Fruit fly (Drosophila melanogaster) whole organism, embryonic: ENCODE measurements around the gene CG32448.

Source experiments
- Atf6 ChIP-seq: fragments of 200-800 bp; sonication (Bioruptor generic); IDR thresholded peaks from 2 replicates; pipeline ENCODE4 v1.3.6; 2022; ENCODE audit warnings: missing biosample characterization, missing genetic modification characterization
- BEAF-32 ChIP-seq: fragments of 200-800 bp; sonication (Bioruptor generic); optimal IDR thresholded peaks from 3 replicates; lab custom pipeline; 2017; ENCODE audit warnings: missing biosample characterization, missing genetic modification characterization, mild to moderate bottlenecking, moderate library complexity, missing genetic modification reagents
- Bgb ChIP-seq: fragments of 200-800 bp; sonication (Bioruptor generic); IDR thresholded peaks from 2 replicates; pipeline ENCODE4 v1.3.6; 2022; ENCODE audit warnings: missing biosample characterization, missing genetic modification characterization; ENCODE audit not compliant: partially characterized antibody
- CG10267 ChIP-seq: fragments of 200-800 bp; sonication (Bioruptor generic); optimal IDR thresholded peaks from 2 replicates; lab custom pipeline; 2018; ENCODE audit warnings: missing biosample characterization, mild to moderate bottlenecking, missing genetic modification characterization, moderate library complexity
- CG12104 ChIP-seq: fragments of 200-800 bp; sonication (Bioruptor generic); optimal IDR thresholded peaks from 3 replicates; lab custom pipeline; 2016; ENCODE audit warnings: missing biosample characterization, missing genetic modification characterization
- CG12155 ChIP-seq: fragments of 200-800 bp; sonication (Bioruptor generic); optimal IDR thresholded peaks from 3 replicates; lab custom pipeline; 2016; ENCODE audit warnings: missing biosample characterization, missing genetic modification characterization
- CG12391 ChIP-seq: fragments of 200-800 bp; sonication (Bioruptor generic); optimal IDR thresholded peaks from 3 replicates; lab custom pipeline; 2018; ENCODE audit warnings: missing biosample characterization, mild to moderate bottlenecking, missing genetic modification characterization, moderate library complexity
- CG13287 ChIP-seq: fragments of 200-800 bp; sonication (Bioruptor generic); IDR thresholded peaks from 2 replicates; pipeline ENCODE4 v1.3.6; 2022; ENCODE audit warnings: missing biosample characterization, missing genetic modification characterization; ENCODE audit not compliant: partially characterized antibody
- CG14710 ChIP-seq: fragments of 200-800 bp; sonication (Bioruptor generic); optimal IDR thresholded peaks from 3 replicates; lab custom pipeline; 2019; ENCODE audit warnings: missing biosample characterization, mild to moderate bottlenecking, missing genetic modification characterization, moderate library complexity
- CG14965 ChIP-seq: fragments of 200-800 bp; sonication (Bioruptor generic); optimal IDR thresholded peaks from 2 replicates; lab custom pipeline; 2016; ENCODE audit warnings: missing biosample characterization, missing genetic modification characterization, borderline replicate concordance
- CG16815 ChIP-seq: fragments of 200-800 bp; sonication (Bioruptor generic); optimal IDR thresholded peaks from 3 replicates; lab custom pipeline; 2017; ENCODE audit warnings: missing biosample characterization, mild to moderate bottlenecking, missing genetic modification characterization
- CG17186 ChIP-seq: fragments of 200-800 bp; sonication (Bioruptor generic); optimal IDR thresholded peaks from 3 replicates; lab custom pipeline; 2017; ENCODE audit warnings: missing biosample characterization, missing genetic modification reagents, missing genetic modification characterization
- CG2116 ChIP-seq: fragments of 200-800 bp; sonication (Bioruptor generic); optimal IDR thresholded peaks from 3 replicates; lab custom pipeline; 2018; ENCODE audit warnings: missing biosample characterization, mild to moderate bottlenecking, missing genetic modification characterization
- CG30403 ChIP-seq: fragments of 200-800 bp; sonication (Bioruptor generic); optimal IDR thresholded peaks from 3 replicates; lab custom pipeline; 2016; ENCODE audit warnings: missing biosample characterization, missing genetic modification characterization
- CG3995 ChIP-seq: fragments of 200-800 bp; sonication (Bioruptor generic); optimal IDR thresholded peaks from 3 replicates; lab custom pipeline; 2016; ENCODE audit warnings: missing biosample characterization, missing genetic modification characterization
- CG4617 ChIP-seq: fragments of 200-800 bp; sonication (Bioruptor generic); optimal IDR thresholded peaks from 3 replicates; lab custom pipeline; 2016; ENCODE audit warnings: missing biosample characterization, missing genetic modification characterization, borderline replicate concordance
- CG4707 ChIP-seq: fragments of 200-800 bp; sonication (Bioruptor generic); optimal IDR thresholded peaks from 2 replicates; lab custom pipeline; 2018; ENCODE audit warnings: missing biosample characterization, mild to moderate bottlenecking, missing genetic modification characterization, moderate library complexity
- CG6765 ChIP-seq: fragments of 200-800 bp; sonication (Bioruptor generic); optimal IDR thresholded peaks from 3 replicates; lab custom pipeline; 2017; ENCODE audit warnings: missing biosample characterization, mild to moderate bottlenecking, missing genetic modification characterization
- CG7372 ChIP-seq: fragments of 200-800 bp; sonication (Bioruptor generic); IDR thresholded peaks from 2 replicates; pipeline ENCODE4 v1.3.6; 2022; ENCODE audit warnings: missing biosample characterization, missing genetic modification characterization
- CG9797 ChIP-seq: fragments of 200-800 bp; sonication (Bioruptor generic); optimal IDR thresholded peaks from 3 replicates; lab custom pipeline; 2018; ENCODE audit warnings: missing biosample characterization, mild to moderate bottlenecking, missing genetic modification characterization
- Dp ChIP-seq: fragments of 200-800 bp; sonication (Bioruptor generic); optimal IDR thresholded peaks from 2 replicates; lab custom pipeline; 2018; ENCODE audit warnings: missing biosample characterization, mild to moderate bottlenecking, missing genetic modification characterization, moderate library complexity
- E2f2 ChIP-seq: fragments of 200-800 bp; sonication (Bioruptor generic); IDR thresholded peaks from 2 replicates; pipeline ENCODE4 v1.3.6; 2022; ENCODE audit warnings: missing biosample characterization, missing genetic modification characterization
- Hey ChIP-seq: fragments of 200-800 bp; sonication (Bioruptor generic); optimal IDR thresholded peaks from 3 replicates; lab custom pipeline; 2018; ENCODE audit warnings: missing biosample characterization, mild to moderate bottlenecking, missing genetic modification characterization
- Jarid2 ChIP-seq: fragments of 200-800 bp; sonication (Bioruptor generic); optimal IDR thresholded peaks from 3 replicates; lab custom pipeline; 2017; ENCODE audit warnings: mild to moderate bottlenecking, missing biosample characterization, missing genetic modification reagents, missing genetic modification characterization
- Kr ChIP-seq: fragments of 200-800 bp; sonication (Bioruptor generic); optimal IDR thresholded peaks from 2 replicates; lab custom pipeline; 2017; ENCODE audit warnings: missing biosample characterization, mild to moderate bottlenecking, missing genetic modification characterization
- Lhr ChIP-seq: fragments of 200-800 bp; sonication (Bioruptor generic); optimal IDR thresholded peaks from 3 replicates; lab custom pipeline; 2017; ENCODE audit warnings: mild to moderate bottlenecking, missing biosample characterization, missing genetic modification reagents, missing genetic modification characterization
- Lim3 ChIP-seq: fragments of 200-800 bp; sonication (Bioruptor generic); IDR thresholded peaks from 2 replicates; pipeline ENCODE4 v1.3.6; 2022; ENCODE audit warnings: missing biosample characterization, missing genetic modification characterization
- MBD-R2 ChIP-seq: fragments of 200-800 bp; sonication (Bioruptor generic); IDR thresholded peaks from 2 replicates; pipeline ENCODE4 v1.3.6; 2022; ENCODE audit warnings: missing biosample characterization, missing genetic modification characterization
- MESR4 ChIP-seq: fragments of 200-800 bp; sonication (Bioruptor generic); optimal IDR thresholded peaks from 2 replicates; lab custom pipeline; 2018; ENCODE audit warnings: missing biosample characterization, mild to moderate bottlenecking, missing genetic modification characterization, moderate library complexity
- Med ChIP-seq: fragments of 200-800 bp; sonication (Bioruptor generic); peaks from one replicate; lab custom pipeline; 2016; ENCODE audit warnings: missing biosample characterization, missing genetic modification characterization, mild to moderate bottlenecking, inconsistent platforms, moderate library complexity
- Meics ChIP-seq: fragments of 200-800 bp; sonication (Bioruptor generic); optimal IDR thresholded peaks from 2 replicates; lab custom pipeline; 2017; ENCODE audit warnings: missing biosample characterization, mild to moderate bottlenecking, missing genetic modification characterization
- Nf-YC ChIP-seq: fragments of 200-800 bp; optimal IDR thresholded peaks from 3 replicates; lab custom pipeline; 2019; ENCODE audit warnings: missing biosample characterization, mild to moderate bottlenecking, missing genetic modification characterization, moderate library complexity
- YL-1 ChIP-seq: fragments of 200-800 bp; sonication (Bioruptor generic); optimal IDR thresholded peaks from 3 replicates; lab custom pipeline; 2017; ENCODE audit warnings: missing biosample characterization, mild to moderate bottlenecking, missing genetic modification characterization
- bsh ChIP-seq, 2 experiments: fragments of 200-800 bp; sonication (Bioruptor generic); optimal IDR thresholded peaks; 2 replicates each; lab custom pipeline; 2017 to 2018; ENCODE audit warnings: mild to moderate bottlenecking in 2 of 2, missing biosample characterization in 2 of 2, missing genetic modification characterization in 2 of 2, moderate library complexity in 1 of 2
- chif ChIP-seq, 2 experiments: fragments of 200-800 bp; sonication (Bioruptor generic); optimal IDR thresholded peaks; 3 replicates each; lab custom pipeline; 2016; ENCODE audit warnings: missing biosample characterization in 2 of 2, missing genetic modification characterization in 2 of 2
- croc ChIP-seq: fragments of 200-800 bp; sonication (Bioruptor generic); conservative IDR thresholded peaks from 3 replicates; pipeline ENCODE4 v1.3.6; 2022; ENCODE audit warnings: missing biosample characterization, missing genetic modification characterization
- danr ChIP-seq: fragments of 200-800 bp; sonication (Bioruptor generic); IDR thresholded peaks from 2 replicates; pipeline ENCODE4 v1.3.6; 2022; ENCODE audit warnings: missing biosample characterization, missing genetic modification characterization
- ewg ChIP-seq: fragments of 200-800 bp; sonication (Bioruptor generic); optimal IDR thresholded peaks from 3 replicates; lab custom pipeline; 2017; ENCODE audit warnings: mild to moderate bottlenecking, missing biosample characterization, missing genetic modification reagents, missing genetic modification characterization
- ftz-f1 ChIP-seq: fragments of 200-800 bp; sonication (Bioruptor generic); optimal IDR thresholded peaks from 2 replicates; lab custom pipeline; 2016; ENCODE audit warnings: missing biosample characterization, missing genetic modification characterization
- gfzf ChIP-seq: fragments of 200-800 bp; sonication (Bioruptor generic); optimal IDR thresholded peaks from 2 replicates; lab custom pipeline; 2016; ENCODE audit warnings: missing biosample characterization, mild to moderate bottlenecking, missing genetic modification characterization, moderate library complexity
- lbe ChIP-seq: fragments of 200-800 bp; sonication (Bioruptor generic); optimal IDR thresholded peaks from 2 replicates; lab custom pipeline; 2016; ENCODE audit warnings: missing biosample characterization, mild to moderate bottlenecking, missing genetic modification characterization
- nom ChIP-seq: fragments of 200-800 bp; sonication (Bioruptor generic); optimal IDR thresholded peaks from 2 replicates; lab custom pipeline; 2017; ENCODE audit warnings: missing biosample characterization, missing genetic modification characterization, mild to moderate bottlenecking, moderate library complexity, missing genetic modification reagents
- pros ChIP-seq: fragments of 200-800 bp; sonication (Bioruptor generic); optimal IDR thresholded peaks from 3 replicates; lab custom pipeline; 2019; ENCODE audit warnings: missing biosample characterization, mild to moderate bottlenecking, missing genetic modification characterization, moderate library complexity
- pum ChIP-seq: fragments of 200-800 bp; sonication (Bioruptor generic); optimal IDR thresholded peaks from 2 replicates; lab custom pipeline; 2016; ENCODE audit warnings: missing biosample characterization, missing genetic modification characterization
- pzg ChIP-seq: fragments of 200-800 bp; sonication (Bioruptor generic); optimal IDR thresholded peaks from 3 replicates; lab custom pipeline; 2018; ENCODE audit warnings: missing biosample characterization, mild to moderate bottlenecking, missing genetic modification characterization, moderate library complexity
- repo ChIP-seq: fragments of 200-800 bp; sonication (Bioruptor generic); optimal IDR thresholded peaks from 2 replicates; lab custom pipeline; 2016; ENCODE audit warnings: missing biosample characterization, missing genetic modification characterization
- row ChIP-seq: fragments of 200-800 bp; sonication (Bioruptor generic); IDR thresholded peaks from 3 replicates; pipeline ENCODE4 v1.3.6; 2022; ENCODE audit warnings: missing biosample characterization, missing genetic modification characterization
- sens ChIP-seq: fragments of 200-800 bp; sonication (Bioruptor generic); peaks from one replicate; lab custom pipeline; 2016; ENCODE audit warnings: missing biosample characterization, missing genetic modification characterization
- stwl ChIP-seq: fragments of 200-800 bp; sonication (Bioruptor generic); optimal IDR thresholded peaks from 3 replicates; lab custom pipeline; 2018; ENCODE audit warnings: missing biosample characterization, mild to moderate bottlenecking, missing genetic modification characterization, moderate library complexity
- tin ChIP-seq: fragments of 200-800 bp; sonication (Bioruptor generic); optimal IDR thresholded peaks from 3 replicates; lab custom pipeline; 2016; ENCODE audit warnings: missing biosample characterization, missing genetic modification characterization
- wek ChIP-seq: fragments of 200-800 bp; sonication (Bioruptor generic); optimal IDR thresholded peaks from 3 replicates; lab custom pipeline; 2018; ENCODE audit warnings: missing biosample characterization, mild to moderate bottlenecking, missing genetic modification characterization, moderate library complexity

CG32448 gene

dm6 chr3L:21823236-21823635, 5.0 kb downstream of the CG32448 start, which contains the start of gene CG7407:
TSS of gene CG7407 (plus strand) at chr3L:21823461.
- TF ChIP-seq sens (GFP tag; lab: Kevin White, UChicago) (peak; percentile 61), Lhr (GFP tag; lab: Kevin White, UChicago) (peak; percentile 0), row (GFP tag; lab: Robert Waterston, UW) (peak; percentile 48; the same call in 1 of the 3 replicates), danr (GFP tag; lab: Robert Waterston, UW) (no peak), croc (no peak), CG4707 (GFP tag; lab: Kevin White, UChicago) (no peak), Hey (tag; lab: Kevin White, UChicago) (no peak), lbe (GFP tag; lab: Kevin White, UChicago) (peak; percentile 19), CG10267 (peak; percentile 50), E2f2 (GFP tag; lab: Robert Waterston, UW) (peak; percentile 65), Lim3 (GFP tag; lab: Robert Waterston, UW) (no peak), CG13287 (GFP tag; lab: Robert Waterston, UW) (peak; percentile 31; the same call in 1 of the 2 replicates), Kr (no peak), gfzf (GFP tag; lab: Kevin White, UChicago) (peak; percentile 73), CG16815 (GFP tag; lab: Kevin White, UChicago) (no peak), BEAF-32 (GFP tag; lab: Kevin White, UChicago) (peak; percentile 19), pzg (GFP tag; lab: Kevin White, UChicago) (peak; percentile 32), nom (peak; percentile 19), CG6765 (GFP tag; lab: Kevin White, UChicago) (no peak), Atf6 (GFP tag; lab: Robert Waterston, UW) (no peak), MESR4 (GFP tag; lab: Kevin White, UChicago) (peak; percentile 69), CG3995 (peak; percentile 78), ewg (GFP tag; lab: Kevin White, UChicago) (no peak), CG14710 (tag; lab: Kevin White, UChicago) (peak; percentile 19), Dp (peak; percentile 57), MBD-R2 (peak; percentile 59), CG9797 (GFP tag; lab: Kevin White, UChicago) (peak; percentile 64), CG4617 (GFP tag; lab: Kevin White, UChicago) (peak; percentile 27), YL-1 (GFP tag; lab: Kevin White, UChicago) (peak; percentile 42), CG12391 (peak; percentile 37), CG2116 (GFP tag; lab: Kevin White, UChicago) (peak; percentile 46), Med (peak; percentile 34), stwl (tag; lab: Kevin White, UChicago) (peak; percentile 52), ftz-f1 (GFP tag; lab: Kevin White, UChicago) (peak; percentile 44), wek (GFP tag; lab: Kevin White, UChicago) (peak; percentile 6), Nf-YC (tag; lab: Kevin White, UChicago) (no peak), CG14965 (GFP tag; lab: Kevin White, UChicago) (no peak), pros (GFP tag; lab: Kevin White, UChicago) (no peak), bsh (GFP tag; optimal IDR thresholded peaks at IDR 0.05; lab: Kevin White, UChicago) (peak in 1 of 2 experiments; percentile 23)

- TF ChIP-seq sens (GFP tag; lab: Kevin White, UChicago) (peak; percentile 86), Meics (peak; percentile 32), pum (GFP tag; lab: Kevin White, UChicago) (peak; percentile 1), chif (GFP tag; optimal IDR thresholded peaks at IDR 0.05; lab: Kevin White, UChicago) (peak; percentile 13 to 37), Jarid2 (GFP tag; lab: Kevin White, UChicago) (no peak), CG17186 (GFP tag; lab: Kevin White, UChicago) (peak; percentile 8), CG12155 (GFP tag; lab: Kevin White, UChicago) (peak; percentile 47), CG12104 (GFP tag; lab: Kevin White, UChicago) (no peak), repo (peak; percentile 15), CG30403 (GFP tag; lab: Kevin White, UChicago) (peak; percentile 62), tin (peak; percentile 22), CG7372 (GFP tag; lab: Robert Waterston, UW) (no peak), Bgb (GFP tag; lab: Robert Waterston, UW) (peak; percentile 33; the same call in 1 of the 2 replicates)
These were observed 6.5 kb downstream of the CG32448 start, which contains the start of gene CycH for dm6 chr3L:21821780-21822179. TSS of gene CycH (plus strand) at chr3L:21821997.
